Fruit fly (Drosophila melanogaster) whole organism, larva: Measurements from ENCODE around the gene CG33268.

ENCODE experiments used
- noc ChIP-seq: fragments of 200-800 bp; sonication (Bioruptor generic); optimal IDR thresholded peaks from 3 replicates; lab custom pipeline; 2019; ENCODE audit warnings: missing biosample characterization, mild to moderate bottlenecking, missing genetic modification characterization, moderate library complexity

The CG33268 gene

DNA sequence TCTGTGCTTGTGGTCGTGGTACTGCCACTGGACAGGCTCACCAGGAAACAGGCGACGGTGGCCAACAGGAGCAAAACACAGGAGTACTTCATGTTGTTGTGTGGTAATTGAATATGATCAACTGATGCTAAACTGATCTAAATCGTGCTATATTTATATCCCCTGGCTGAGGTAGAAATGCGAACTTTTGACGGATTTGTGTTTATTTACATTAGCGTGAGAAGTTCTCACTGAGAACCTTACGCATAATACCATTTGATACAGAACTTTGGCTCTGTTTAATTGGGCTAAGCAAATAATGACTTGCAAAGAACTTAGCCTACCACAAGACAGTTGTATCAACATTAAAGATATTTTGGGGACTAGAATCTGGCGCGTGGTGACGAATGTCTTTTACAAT lies at the start of gene CG33268:
Gene CG33268 (minus strand): TSS at position 101 of the 400 bp plus-strand sequence.
- no peak for TF ChIP-seq noc (tag; lab: Kevin White, UChicago)

DNA sequence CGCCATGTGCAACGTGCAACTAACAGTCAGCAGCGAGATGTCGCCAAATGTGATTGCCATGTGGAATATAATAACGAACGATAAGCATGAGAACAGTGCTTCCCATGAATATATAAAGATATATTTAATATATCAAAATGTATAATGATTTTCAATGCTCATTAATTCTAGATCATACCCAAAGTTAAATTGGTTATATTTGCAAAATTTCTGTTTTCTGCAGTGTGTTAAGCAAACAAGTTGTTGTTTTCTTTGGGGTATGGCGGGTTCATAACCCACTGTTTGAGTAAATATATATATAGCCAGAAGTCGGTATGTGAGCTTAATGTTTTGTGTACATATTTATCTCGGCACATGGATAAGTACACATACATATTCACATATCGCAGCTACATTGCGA lies 45.8 kb upstream of the CG33268 start:
- TF ChIP-seq noc (tag; lab: Kevin White, UChicago): no peak

DNA sequence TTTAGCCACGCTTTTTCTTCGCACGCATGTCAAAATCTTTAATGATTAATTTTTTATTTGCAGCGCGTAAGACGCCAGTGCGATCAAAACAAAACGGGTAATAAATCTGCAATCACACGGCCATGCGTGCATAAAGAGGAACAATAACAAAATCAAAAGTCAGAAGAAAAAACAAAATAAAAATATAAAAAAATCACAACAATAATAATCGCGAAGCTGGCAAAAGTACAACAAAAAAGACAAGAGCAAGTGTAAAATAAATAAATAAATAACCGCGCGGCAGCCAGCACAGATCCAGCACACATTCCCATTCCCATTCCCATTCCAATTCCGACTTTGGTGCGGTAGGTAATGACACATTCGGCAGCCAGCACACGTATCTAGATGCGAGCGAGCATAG lies 43.5 kb upstream of the CG33268 start:
- no peak for TF ChIP-seq noc (tag; lab: Kevin White, UChicago)

DNA sequence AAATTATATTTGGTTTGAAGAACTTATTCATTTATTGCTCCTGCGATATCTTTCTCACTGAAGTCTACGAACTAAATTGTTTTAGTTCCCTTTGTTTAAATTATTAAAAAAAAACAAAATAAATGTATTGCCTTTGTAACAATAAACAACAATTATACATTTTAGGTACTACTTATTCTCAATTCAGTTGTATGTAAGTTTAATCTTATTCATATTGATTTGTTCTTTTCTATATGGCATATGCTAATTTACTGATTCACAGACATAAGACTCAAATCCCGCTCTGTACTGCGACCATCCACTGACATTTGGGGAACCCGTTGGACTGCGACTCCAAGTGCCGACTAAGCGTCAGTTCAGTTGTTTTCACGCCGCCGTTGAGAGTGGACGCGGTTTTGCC lies 40.1 kb upstream of the CG33268 start, which contains the start of gene CG32091:
Gene CG32091 (plus strand): TSS at position 301 of the 400 bp plus-strand sequence.
- TF ChIP-seq noc (tag; lab: Kevin White, UChicago): no peak

DNA sequence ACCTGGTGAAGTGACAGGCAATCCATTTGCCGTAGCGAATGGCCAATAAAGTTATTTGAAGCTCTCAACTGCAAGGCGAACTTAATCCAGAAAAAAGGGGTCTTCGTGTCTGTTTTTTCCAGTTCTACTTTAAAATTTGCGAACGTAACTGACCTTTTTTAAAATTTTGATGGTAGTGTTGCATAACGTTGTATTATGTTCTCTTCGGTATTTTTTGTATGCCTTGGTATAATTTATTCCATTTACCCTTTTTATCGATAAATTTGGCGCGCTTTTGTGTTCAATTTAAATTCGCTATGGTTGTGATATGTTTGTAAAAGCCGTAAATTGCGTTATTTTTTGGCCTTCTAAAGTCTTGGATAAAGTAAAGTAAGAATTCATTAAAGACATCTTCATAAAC lies 39.7 kb upstream of the CG33268 start:
- no peak for TF ChIP-seq noc (tag; lab: Kevin White, UChicago)

DNA sequence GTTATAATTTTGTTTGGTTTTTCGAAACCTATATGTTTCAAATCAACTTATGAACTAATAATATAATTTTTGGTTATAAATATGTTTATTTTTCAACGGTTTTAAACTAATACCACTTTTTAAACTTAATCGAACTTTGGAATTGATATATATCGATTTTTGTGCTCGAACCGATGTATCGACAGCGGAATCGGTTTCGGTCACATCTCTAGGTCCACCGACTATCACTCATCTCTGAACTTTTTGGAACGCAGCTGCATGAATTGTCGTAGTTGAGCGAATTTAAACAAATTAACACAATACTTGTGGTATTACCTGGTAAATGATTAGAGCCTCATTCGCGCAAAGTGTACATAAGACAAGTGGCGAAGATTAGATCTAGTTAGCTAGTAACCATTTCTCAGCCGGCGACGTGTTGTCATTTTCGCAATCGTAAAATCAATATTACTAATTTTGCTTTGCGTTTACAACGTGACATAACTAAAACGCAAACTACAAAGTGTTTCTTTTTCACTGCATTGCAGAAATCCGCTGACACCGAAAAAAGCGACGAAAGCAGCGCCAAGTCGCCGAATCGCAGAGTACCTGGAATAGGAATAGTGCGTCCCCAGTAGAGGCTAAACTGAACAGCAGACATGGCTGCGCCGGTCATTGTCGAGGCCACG lies 36.9 kb upstream of the CG33268 start, which contains the start of gene Apt1:
Gene Apt1 (plus strand): TSS at position 219 of the 665 bp plus-strand sequence.
- TF ChIP-seq noc (tag; lab: Kevin White, UChicago): peak; percentile 0

DNA sequence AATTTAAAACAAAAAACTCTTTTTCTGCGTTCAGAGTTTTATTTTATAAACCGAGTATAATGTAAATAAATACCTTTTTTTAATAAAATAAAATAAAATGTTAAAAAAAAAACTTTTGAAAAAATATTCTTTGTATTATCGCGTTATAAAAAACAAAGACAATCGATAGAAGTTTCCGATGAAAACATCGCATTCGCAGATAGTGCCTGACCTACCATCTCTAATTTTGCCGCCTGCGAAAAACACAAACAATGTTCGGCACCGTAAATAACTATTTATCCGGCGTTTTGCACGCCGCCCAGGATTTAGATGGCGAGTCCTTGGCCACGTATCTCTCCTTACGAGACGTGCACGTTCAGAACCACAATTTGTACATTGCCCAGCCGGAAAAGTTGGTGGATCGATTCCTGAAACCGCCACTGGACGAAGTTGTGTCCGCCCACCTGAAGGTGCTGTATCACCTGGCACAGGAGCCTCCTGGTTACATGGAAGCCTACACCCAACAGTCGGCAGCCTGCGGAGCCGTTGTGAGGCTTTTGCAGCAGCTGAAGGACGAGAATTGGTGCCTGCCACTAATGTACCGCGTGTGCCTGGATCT lies 35.3 kb upstream of the CG33268 start, which contains the start of gene PCID2:
Gene PCID2 (plus strand): TSS at position 213 of the 598 bp plus-strand sequence.
- TF ChIP-seq noc (tag; lab: Kevin White, UChicago): no peak

DNA sequence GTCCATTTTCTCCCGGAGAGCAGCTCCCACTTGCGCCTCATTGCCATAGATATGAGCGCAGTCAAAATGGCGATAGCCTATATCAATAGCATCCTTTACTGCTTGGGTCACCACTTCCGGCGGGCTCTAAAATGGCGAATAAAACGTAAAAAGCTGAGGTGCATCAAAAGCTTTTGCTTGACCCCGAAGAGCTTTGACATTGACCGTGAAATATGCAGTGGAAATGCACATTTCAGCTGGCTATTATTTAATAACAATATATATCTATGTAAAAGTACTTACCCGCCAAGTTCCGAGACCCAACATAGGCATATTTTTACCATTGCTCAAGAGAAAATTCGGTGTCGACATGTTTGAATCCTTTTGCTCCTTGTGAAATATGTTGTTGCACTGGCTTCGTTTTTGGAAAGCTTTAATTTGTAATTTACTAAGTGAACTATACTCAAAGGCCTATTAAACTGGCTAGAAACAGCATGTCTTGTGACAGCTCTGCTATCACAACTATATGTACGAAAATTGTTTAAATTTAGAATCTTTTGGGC lies 34.7 kb upstream of the CG33268 start, which contains the start of gene CG6083:
Gene CG6083 (minus strand): TSS at position 492 of the 542 bp plus-strand sequence.
- no peak for TF ChIP-seq noc (tag; lab: Kevin White, UChicago)

DNA sequence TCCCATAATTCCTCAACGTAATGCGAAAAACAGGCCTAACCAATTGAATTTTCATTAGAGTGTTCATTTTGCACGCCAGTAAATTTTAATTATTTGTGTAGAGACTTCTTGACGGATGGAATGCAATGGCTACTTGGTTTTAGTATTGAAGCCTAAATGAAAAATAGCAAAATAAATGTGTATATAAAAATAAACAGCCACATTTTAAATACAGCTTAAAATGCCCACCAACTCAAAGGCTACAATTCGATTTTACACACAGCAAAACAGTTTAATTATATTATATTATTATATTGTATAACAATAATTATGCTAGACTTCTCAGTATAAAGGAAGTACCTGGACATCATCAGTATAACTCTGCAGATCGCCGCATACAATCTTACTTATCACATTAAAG lies 33.2 kb upstream of the CG33268 start, which contains the start of gene Akr1B:
Gene Akr1B (minus strand): TSS at position 101 of the 400 bp plus-strand sequence.
- no peak for TF ChIP-seq noc (tag; lab: Kevin White, UChicago)

DNA sequence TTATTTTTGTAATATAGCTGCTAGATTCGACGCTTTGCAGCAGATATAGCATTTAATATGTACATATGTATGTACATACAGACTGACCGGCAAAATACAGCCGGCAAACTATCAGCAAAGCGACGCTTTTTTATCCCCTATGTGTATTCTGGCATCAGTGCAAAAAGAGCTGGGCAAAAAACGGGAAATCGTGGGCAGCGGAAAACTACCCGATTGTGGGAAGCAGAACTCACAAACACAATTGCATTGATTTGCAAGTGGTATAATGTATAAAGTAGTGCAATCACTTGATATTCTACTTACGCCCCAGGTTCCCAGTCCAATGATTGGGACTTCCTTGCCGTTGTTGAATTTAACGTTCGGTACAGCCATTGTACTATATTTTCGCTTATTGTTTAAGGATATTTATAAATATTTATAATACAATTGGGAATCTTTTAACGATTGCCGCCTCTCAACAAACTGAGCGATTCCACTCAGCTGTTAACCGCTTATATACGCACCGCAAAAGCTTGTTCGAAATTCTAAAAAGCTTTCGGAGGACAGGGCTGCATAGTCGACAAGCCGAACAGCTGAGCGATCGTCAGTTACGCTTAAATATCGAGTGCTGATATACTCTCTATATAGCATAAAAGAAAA lies 32.3 kb upstream of the CG33268 start:
- TF ChIP-seq noc (tag; lab: Kevin White, UChicago): peak; percentile 19

DNA sequence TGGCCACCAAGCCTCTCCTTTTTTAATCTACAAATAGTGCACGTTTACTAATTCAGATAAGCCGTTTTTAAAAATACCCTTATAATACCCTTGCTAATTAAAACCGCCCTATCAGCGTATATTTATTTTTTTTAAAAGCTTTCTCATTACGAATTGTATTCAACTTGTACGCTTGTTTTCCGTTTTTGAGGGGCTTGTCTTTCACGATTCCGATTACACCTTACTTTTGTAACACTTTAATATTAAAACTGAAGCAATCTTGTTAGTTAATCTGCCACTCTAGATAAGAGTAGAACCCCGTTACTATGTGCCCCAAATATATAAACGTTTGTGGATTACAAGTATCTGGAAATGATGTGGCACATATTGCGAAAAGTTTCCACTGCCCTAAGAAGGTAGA lies 31.7 kb upstream of the CG33268 start:
- no peak for TF ChIP-seq noc (tag; lab: Kevin White, UChicago)

DNA sequence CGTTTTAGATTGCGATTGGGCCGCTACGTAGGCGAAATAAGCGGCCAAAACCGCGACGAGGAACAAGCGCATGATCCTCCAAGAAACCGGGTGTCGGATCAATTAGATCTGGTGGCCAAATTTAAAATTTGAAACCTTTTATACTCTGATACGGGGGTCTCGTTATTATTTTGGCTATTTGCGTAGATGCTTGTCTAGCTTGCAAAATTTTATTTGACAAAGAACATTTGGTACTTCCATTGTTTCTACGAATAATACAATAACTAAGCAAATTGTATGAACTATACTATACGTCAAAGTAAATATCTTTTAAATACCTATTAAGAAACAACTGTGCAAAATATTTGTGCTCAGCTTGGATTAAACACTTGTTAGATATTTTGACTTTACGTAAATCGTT lies 29.0 kb upstream of the CG33268 start, which contains the start of gene Muc68Ca:
Gene Muc68Ca (minus strand): TSS at position 101 of the 400 bp plus-strand sequence.
- no peak for TF ChIP-seq noc (tag; lab: Kevin White, UChicago)

DNA sequence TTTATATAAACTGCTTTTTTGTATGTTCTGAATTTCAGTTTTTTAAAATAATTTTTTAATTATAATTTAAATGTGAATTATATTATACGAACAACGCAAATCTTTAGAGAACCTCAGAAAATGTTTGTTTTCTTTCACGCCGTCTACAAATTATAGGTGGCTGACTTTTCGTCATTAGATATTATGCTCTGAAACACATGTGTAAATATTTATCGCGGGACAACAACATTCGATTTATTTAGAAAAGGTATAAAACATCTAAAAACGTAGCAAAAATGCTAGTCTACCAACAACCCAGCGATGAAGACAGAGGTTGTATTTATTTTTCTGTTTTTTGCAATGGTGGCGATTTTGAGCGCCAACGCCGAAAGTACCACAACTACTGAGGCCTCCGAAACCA lies 18.8 kb upstream of the CG33268 start, which contains the start of gene CG42832:
Gene CG42832 (plus strand): TSS at position 301 of the 400 bp plus-strand sequence.
- no peak for TF ChIP-seq noc (tag; lab: Kevin White, UChicago)

DNA sequence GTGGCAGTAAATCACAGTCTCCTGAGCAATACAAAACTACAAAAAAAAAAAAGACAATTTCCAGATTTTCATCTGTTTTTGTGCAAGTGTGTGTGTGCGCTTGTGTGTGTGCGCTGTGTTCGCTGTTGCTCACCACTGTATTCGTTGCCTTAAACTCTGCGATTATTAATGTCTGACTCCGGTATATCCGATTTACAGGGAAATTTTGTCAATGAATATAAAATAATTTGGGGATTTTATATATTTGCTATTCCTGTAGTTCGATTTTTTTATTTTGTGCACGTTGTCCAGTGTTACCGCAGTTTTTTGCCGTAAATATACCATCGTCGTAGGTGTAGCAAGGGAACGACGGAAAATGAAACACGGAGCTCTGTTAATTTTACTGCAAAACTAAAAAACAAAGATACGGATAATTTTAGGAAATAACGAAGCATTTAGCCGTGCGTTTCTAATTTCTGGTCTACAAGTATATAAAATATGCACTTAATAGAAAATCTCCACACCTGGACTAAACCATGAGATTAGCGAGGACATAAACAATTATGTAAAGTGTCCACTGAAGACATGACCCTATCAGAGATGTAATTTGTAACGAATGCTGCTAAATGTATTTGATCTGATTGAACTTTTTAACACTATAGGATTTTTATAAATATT lies 18.2 kb upstream of the CG33268 start, which contains the start of gene Duba:
Gene Duba (minus strand): TSS at position 313 of the 657 bp plus-strand sequence.
- no peak for TF ChIP-seq noc (tag; lab: Kevin White, UChicago)

DNA sequence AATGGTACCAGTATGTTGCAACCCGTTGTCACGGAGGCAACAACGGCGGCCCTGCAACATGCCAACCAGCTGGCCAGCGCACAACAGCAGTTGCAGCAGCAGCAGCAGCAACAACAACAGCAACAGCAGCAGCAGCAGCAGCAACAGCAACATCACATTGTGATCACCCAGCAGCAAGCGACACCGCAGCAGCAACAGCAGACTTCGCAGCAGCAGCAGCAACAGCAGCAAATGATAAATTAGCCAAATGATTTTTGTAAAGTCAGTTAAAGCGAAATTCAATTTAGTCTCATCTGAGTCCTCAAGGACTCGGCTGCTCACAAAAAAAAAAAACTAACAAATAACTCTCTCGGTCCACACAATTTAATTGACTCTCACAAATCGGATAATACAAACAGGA lies 13.2 kb upstream of the CG33268 start:
- no peak for TF ChIP-seq noc (tag; lab: Kevin White, UChicago)
